Fruit fly (Drosophila melanogaster) whole organism, embryonic: ENCODE measurements around the gene pkaap.

Source experiments
- Atf-2 ChIP-seq: fragments of 200-800 bp; sonication (Bioruptor generic); optimal IDR thresholded peaks from 2 replicates; lab custom pipeline; 2016; ENCODE audit warnings: missing biosample characterization, missing genetic modification characterization
- C15 ChIP-seq: fragments of 200-800 bp; sonication (Bioruptor generic); IDR thresholded peaks from 3 replicates; pipeline ENCODE4 v1.3.6; 2022; ENCODE audit warnings: missing biosample characterization, missing genetic modification characterization
- CG10267 ChIP-seq: fragments of 200-800 bp; sonication (Bioruptor generic); optimal IDR thresholded peaks from 2 replicates; lab custom pipeline; 2018; ENCODE audit warnings: missing biosample characterization, mild to moderate bottlenecking, missing genetic modification characterization, moderate library complexity
- CG10543 ChIP-seq: fragments of 200-800 bp; sonication (Bioruptor generic); optimal IDR thresholded peaks from 3 replicates; lab custom pipeline; 2017; ENCODE audit warnings: missing biosample characterization, mild to moderate bottlenecking, missing genetic modification characterization, moderate library complexity
- CG11696 ChIP-seq: fragments of 200-800 bp; sonication (Bioruptor generic); IDR thresholded peaks from 2 replicates; pipeline ENCODE4 v1.3.6; 2022; ENCODE audit warnings: missing biosample characterization, missing genetic modification characterization
- CG12071 ChIP-seq: fragments of 200-800 bp; sonication (Bioruptor generic); optimal IDR thresholded peaks from 3 replicates; lab custom pipeline; 2018; ENCODE audit warnings: missing biosample characterization, mild to moderate bottlenecking, missing genetic modification characterization
- CG12299 ChIP-seq: fragments of 200-800 bp; sonication (Bioruptor generic); optimal IDR thresholded peaks from 2 replicates; lab custom pipeline; 2018; ENCODE audit warnings: missing biosample characterization, mild to moderate bottlenecking, missing genetic modification characterization
- CG12391 ChIP-seq: fragments of 200-800 bp; sonication (Bioruptor generic); optimal IDR thresholded peaks from 3 replicates; lab custom pipeline; 2018; ENCODE audit warnings: missing biosample characterization, mild to moderate bottlenecking, missing genetic modification characterization, moderate library complexity
- CG12659 ChIP-seq: fragments of 200-800 bp; sonication (Bioruptor generic); optimal IDR thresholded peaks from 3 replicates; lab custom pipeline; 2017; ENCODE audit warnings: mild to moderate bottlenecking, missing biosample characterization, missing genetic modification reagents, missing genetic modification characterization
- CG14014 ChIP-seq: fragments of 200-800 bp; sonication (Bioruptor generic); IDR thresholded peaks from 2 replicates; pipeline ENCODE4 v1.3.6; 2022; ENCODE audit warnings: missing biosample characterization, missing genetic modification characterization
- CG14965 ChIP-seq: fragments of 200-800 bp; sonication (Bioruptor generic); optimal IDR thresholded peaks from 2 replicates; lab custom pipeline; 2016; ENCODE audit warnings: missing biosample characterization, missing genetic modification characterization, borderline replicate concordance
- CG17568 ChIP-seq: fragments of 200-800 bp; sonication (Bioruptor generic); optimal IDR thresholded peaks from 2 replicates; lab custom pipeline; 2018; ENCODE audit warnings: missing biosample characterization, mild to moderate bottlenecking, missing genetic modification characterization, moderate library complexity
- CG2712 ChIP-seq: fragments of 200-800 bp; optimal IDR thresholded peaks from 3 replicates; lab custom pipeline; 2019; ENCODE audit warnings: missing biosample characterization, mild to moderate bottlenecking, missing genetic modification characterization, moderate library complexity
- CG31388 ChIP-seq: fragments of 200-800 bp; sonication (Bioruptor generic); optimal IDR thresholded peaks from 2 replicates; lab custom pipeline; 2016; ENCODE audit warnings: missing biosample characterization, missing genetic modification characterization
- CG33213 ChIP-seq: fragments of 200-800 bp; sonication (Bioruptor generic); optimal IDR thresholded peaks from 3 replicates; lab custom pipeline; 2016; ENCODE audit warnings: missing biosample characterization, missing genetic modification characterization
- CG6175 ChIP-seq: fragments of 200-800 bp; sonication (Bioruptor generic); IDR thresholded peaks from 3 replicates; pipeline ENCODE4 v1.3.6; 2022; ENCODE audit warnings: missing biosample characterization, missing genetic modification characterization
- CG6254 ChIP-seq: fragments of 200-800 bp; sonication (Bioruptor generic); optimal IDR thresholded peaks from 3 replicates; lab custom pipeline; 2017; ENCODE audit warnings: mild to moderate bottlenecking, missing biosample characterization, missing genetic modification reagents, missing genetic modification characterization
- CG8359 ChIP-seq: fragments of 200-800 bp; sonication (Bioruptor generic); optimal IDR thresholded peaks from 2 replicates; lab custom pipeline; 2017; ENCODE audit warnings: missing biosample characterization, mild to moderate bottlenecking, missing genetic modification characterization, borderline replicate concordance
- CG8388 ChIP-seq: fragments of 200-800 bp; sonication (Bioruptor generic); optimal IDR thresholded peaks from 2 replicates; lab custom pipeline; 2019; ENCODE audit warnings: missing biosample characterization, mild to moderate bottlenecking, missing genetic modification characterization, moderate library complexity
- CG8944 ChIP-seq: fragments of 200-800 bp; sonication (Bioruptor generic); optimal IDR thresholded peaks from 3 replicates; lab custom pipeline; 2016; ENCODE audit warnings: missing biosample characterization, missing genetic modification characterization
- CoRest ChIP-seq: fragments of 200-800 bp; sonication (Bioruptor generic); optimal IDR thresholded peaks from 3 replicates; lab custom pipeline; 2018; ENCODE audit warnings: missing biosample characterization, mild to moderate bottlenecking, missing genetic modification characterization, moderate library complexity
- D ChIP-seq, 2 experiments: fragments of 200-800 bp in 1 of 2; fragments of >200 bp in 1 of 2; sonication (Bioruptor generic) in 1 of 2; optimal IDR thresholded peaks; 2 replicates in 1 of 2; 3 replicates in 1 of 2; lab custom pipeline; 2017; ENCODE audit warnings: mild to moderate bottlenecking in 1 of 2, missing biosample characterization in 1 of 2, missing genetic modification characterization in 1 of 2, missing genetic modification reagents in 1 of 2
- D19A ChIP-seq: fragments of 200-800 bp; optimal IDR thresholded peaks from 3 replicates; lab custom pipeline; 2019; ENCODE audit warnings: missing biosample characterization, mild to moderate bottlenecking, missing genetic modification characterization, moderate library complexity
- E2f2 ChIP-seq: fragments of 200-800 bp; sonication (Bioruptor generic); IDR thresholded peaks from 2 replicates; pipeline ENCODE4 v1.3.6; 2022; ENCODE audit warnings: missing biosample characterization, missing genetic modification characterization
- Gsc ChIP-seq: fragments of 200-800 bp; sonication (Bioruptor generic); IDR thresholded peaks from 2 replicates; pipeline ENCODE4 v1.3.6; 2022; ENCODE audit warnings: missing biosample characterization, missing genetic modification characterization
- HmgZ ChIP-seq: fragments of 200-800 bp; sonication (Bioruptor generic); optimal IDR thresholded peaks from 2 replicates; lab custom pipeline; 2018; ENCODE audit warnings: missing biosample characterization, mild to moderate bottlenecking, missing genetic modification characterization
- Hmr ChIP-seq: fragments of 200-800 bp; sonication (Bioruptor generic); optimal IDR thresholded peaks from 3 replicates; lab custom pipeline; 2017; ENCODE audit warnings: mild to moderate bottlenecking, missing biosample characterization, missing genetic modification reagents, missing genetic modification characterization
- Mrtf ChIP-seq: fragments of 200-800 bp; sonication (Bioruptor generic); IDR thresholded peaks from 3 replicates; pipeline ENCODE4 v1.3.6; 2022; ENCODE audit warnings: missing biosample characterization, missing genetic modification characterization
- Scr ChIP-seq: fragments of 200-800 bp; sonication (Bioruptor generic); IDR thresholded peaks from 2 replicates; pipeline ENCODE4 v1.3.6; 2022; ENCODE audit warnings: missing biosample characterization, missing genetic modification characterization; ENCODE audit not compliant: partially characterized antibody
- Six4 ChIP-seq: fragments of 200-800 bp; sonication (Bioruptor generic); optimal IDR thresholded peaks from 2 replicates; lab custom pipeline; 2016; ENCODE audit warnings: missing biosample characterization, missing genetic modification characterization
- Sox100B ChIP-seq: fragments of 200-800 bp; sonication (Bioruptor generic); optimal IDR thresholded peaks from 3 replicates; lab custom pipeline; 2018; ENCODE audit warnings: missing biosample characterization, mild to moderate bottlenecking, missing genetic modification characterization
- Ssrp ChIP-seq: fragments of 200-800 bp; sonication (Bioruptor generic); optimal IDR thresholded peaks from 2 replicates; lab custom pipeline; 2018; ENCODE audit warnings: missing biosample characterization, mild to moderate bottlenecking, missing genetic modification characterization, moderate library complexity
- chm ChIP-seq: fragments of 200-800 bp; sonication (Bioruptor generic); IDR thresholded peaks from 2 replicates; pipeline ENCODE4 v1.3.6; 2022; ENCODE audit warnings: missing biosample characterization, missing genetic modification characterization
- ftz-f1 ChIP-seq: fragments of 200-800 bp; sonication (Bioruptor generic); optimal IDR thresholded peaks from 2 replicates; lab custom pipeline; 2016; ENCODE audit warnings: missing biosample characterization, missing genetic modification characterization
- jing ChIP-seq: fragments of 200-800 bp; sonication (Bioruptor generic); optimal IDR thresholded peaks from 2 replicates; lab custom pipeline; 2018; ENCODE audit warnings: missing biosample characterization, mild to moderate bottlenecking, missing genetic modification characterization
- jumu ChIP-seq: fragments of 200-800 bp; sonication (Bioruptor generic); optimal IDR thresholded peaks from 3 replicates; lab custom pipeline; 2016; ENCODE audit warnings: missing biosample characterization, missing genetic modification characterization
- knrl ChIP-seq: fragments of 200-800 bp; sonication (Bioruptor generic); IDR thresholded peaks from 3 replicates; pipeline ENCODE4 v1.3.6; 2022; ENCODE audit warnings: missing biosample characterization, missing genetic modification characterization; ENCODE audit not compliant: partially characterized antibody
- lbe ChIP-seq: fragments of 200-800 bp; sonication (Bioruptor generic); optimal IDR thresholded peaks from 2 replicates; lab custom pipeline; 2016; ENCODE audit warnings: missing biosample characterization, mild to moderate bottlenecking, missing genetic modification characterization
- lola ChIP-seq, 3 experiments: fragments of >200 bp in 2 of 3; fragments of 200-800 bp in 1 of 3; sonication (Bioruptor generic) in 1 of 3; optimal IDR thresholded peaks; 2 replicates each; lab custom pipeline; 2017 to 2019; ENCODE audit warnings: missing biosample characterization in 3 of 3, missing genetic modification characterization in 3 of 3, mild to moderate bottlenecking in 1 of 3, moderate library complexity in 1 of 3
- otp ChIP-seq: fragments of 200-800 bp; sonication (Bioruptor generic); IDR thresholded peaks from 3 replicates; pipeline ENCODE4, ENCODE4 v1.3.6; 2022; ENCODE audit warnings: missing biosample characterization, missing genetic modification characterization
- pho ChIP-seq: fragments of 200-800 bp; sonication (Bioruptor generic); optimal IDR thresholded peaks from 2 replicates; lab custom pipeline; 2016; ENCODE audit warnings: missing biosample characterization, missing genetic modification characterization
- pum ChIP-seq: fragments of 200-800 bp; sonication (Bioruptor generic); optimal IDR thresholded peaks from 2 replicates; lab custom pipeline; 2016; ENCODE audit warnings: missing biosample characterization, missing genetic modification characterization
- sd ChIP-seq: fragments of 200-800 bp; sonication (Bioruptor generic); optimal IDR thresholded peaks from 3 replicates; lab custom pipeline; 2018; ENCODE audit warnings: missing biosample characterization, mild to moderate bottlenecking, missing genetic modification characterization, moderate library complexity
- sima ChIP-seq: fragments of 200-800 bp; sonication (Bioruptor generic); optimal IDR thresholded peaks from 2 replicates; lab custom pipeline; 2016; ENCODE audit warnings: missing biosample characterization, missing genetic modification characterization
- stwl ChIP-seq: fragments of 200-800 bp; sonication (Bioruptor generic); optimal IDR thresholded peaks from 3 replicates; lab custom pipeline; 2018; ENCODE audit warnings: missing biosample characterization, mild to moderate bottlenecking, missing genetic modification characterization, moderate library complexity
- trem ChIP-seq: fragments of 200-800 bp; optimal IDR thresholded peaks from 3 replicates; lab custom pipeline; 2019; ENCODE audit warnings: missing biosample characterization, mild to moderate bottlenecking, missing genetic modification characterization, moderate library complexity
- wor ChIP-seq: fragments of 200-800 bp; sonication (Bioruptor generic); IDR thresholded peaks from 2 replicates; pipeline ENCODE4 v1.3.6; 2022; ENCODE audit warnings: missing biosample characterization, missing genetic modification characterization

pkaap gene

dm6 chr2L:16257227-16258071 is 30.6 kb upstream of the pkaap start, which contains the start of the genes PRL-1 and EndoGI (continued):
- TF ChIP-seq CG14965 (no peak), Six4 (GFP tag; lab: Kevin White, UChicago) (peak; percentile 54), Hmr (GFP tag; lab: Kevin White, UChicago) (peak; percentile 84), D19A (tag; lab: Kevin White, UChicago) (peak; percentile 76), wor (no peak), CoRest (tag; lab: Kevin White, UChicago) (peak; percentile 84), CG12071 (GFP tag; lab: Kevin White, UChicago) (no peak), CG31388 (no peak), C15 (GFP tag; lab: Robert Waterston, UW) (0 out of 3 replicates have a peak, but pooled peaks have one; percentile 65), sima (GFP tag; lab: Kevin White, UChicago) (no peak), CG6175 (GFP tag; lab: Robert Waterston, UW) (no peak), Ssrp (peak; percentile 54), pum (GFP tag; lab: Kevin White, UChicago) (no peak), otp (no peak; the same call in 1 of the 3 replicates), CG10543 (GFP tag; lab: Kevin White, UChicago) (peak; percentile 74), CG33213 (GFP tag; lab: Kevin White, UChicago) (peak; percentile 25), chm (peak; percentile 83; the same call in 1 of the 2 replicates), Atf-2 (no peak), Gsc (GFP tag; lab: Robert Waterston, UW) (no peak), CG14014 (GFP tag; lab: Robert Waterston, UW) (peak; percentile 85), CG8359 (GFP tag; lab: Kevin White, UChicago) (no peak), CG8944 (GFP tag; lab: Kevin White, UChicago) (no peak), CG17568 (GFP tag; lab: Kevin White, UChicago) (peak; percentile 89), Mrtf (GFP tag; lab: Robert Waterston, UW) (no peak), lola (GFP tag; optimal IDR thresholded peaks at IDR 0.05; lab: Kevin White, UChicago) (peak in 1 of 3 experiments; percentile 54), CG11696 (peak; percentile 77), ftz-f1 (GFP tag; lab: Kevin White, UChicago) (no peak), lbe (GFP tag; lab: Kevin White, UChicago) (peak; percentile 70), D (optimal IDR thresholded peaks at IDR 0.05; lab: Kevin White, UChicago) (peak; percentile 15), D (GFP tag; optimal IDR thresholded peaks at IDR 0.05; lab: Kevin White, UChicago) (peak; percentile 13)

- TF ChIP-seq knrl (GFP tag; lab: Robert Waterston, UW) (no peak), Mrtf (GFP tag; lab: Robert Waterston, UW) (no peak), pho (GFP tag; lab: Kevin White, UChicago) (peak; percentile 17), jing (GFP tag; lab: Kevin White, UChicago) (no peak), CG12299 (tag; lab: Kevin White, UChicago) (peak; percentile 3), Sox100B (no peak), E2f2 (GFP tag; lab: Robert Waterston, UW) (peak; percentile 77), trem (peak; percentile 31), CG10267 (tag; lab: Kevin White, UChicago) (peak; percentile 26), HmgZ (tag; lab: Kevin White, UChicago) (peak; percentile 1), sd (tag; lab: Kevin White, UChicago) (peak; percentile 27), CG12659 (peak; percentile 26), Scr (GFP tag; lab: Robert Waterston, UW) (no peak), jumu (no peak), CG6254 (GFP tag; lab: Kevin White, UChicago) (no peak), CG8388 (GFP tag; lab: Kevin White, UChicago) (peak; percentile 30), CG2712 (tag; lab: Kevin White, UChicago) (peak; percentile 1), CG12391 (tag; lab: Kevin White, UChicago) (peak; percentile 18), stwl (tag; lab: Kevin White, UChicago) (peak; percentile 46)
These were observed 26.4 kb upstream of the pkaap start, which contains the start of the genes twe and CG4935 for dm6 chr2L:16261576-16262217. Gene twe, minus strand, starts transcription at chr2L:16261877. Gene CG4935, plus strand, starts transcription at chr2L:16262141.
